Worm (Caenorhabditis elegans) whole organism, early embryonic: ENCODE results near the gene K05D4.9.

Experiments
- ama-1 ChIP-seq: fragments of 150-350 bp; optimal IDR thresholded peaks from 2 replicates; lab custom pipeline; 2014
- ceh-36 ChIP-seq: sonication (generic microtip); optimal IDR thresholded peaks from 2 replicates; lab custom pipeline; 2016; ENCODE audit warnings: missing genetic modification characterization, inconsistent platforms, missing compliant biosample characterization
- tra-4 ChIP-seq: sonication (generic microtip); optimal IDR thresholded peaks from 2 replicates; lab custom pipeline; 2017; ENCODE audit warnings: missing genetic modification characterization, missing compliant biosample characterization

ce11 chrV:16218972-16219757, 47.5 kb upstream of the K05D4.9 start, which contains the start of gene glc-1:
- no peak for TF ChIP-seq tra-4 (tag; lab: Kevin White, UChicago)
- no peak for TF ChIP-seq ceh-36 (tag; lab: Kevin White, UChicago)
- no peak for TF ChIP-seq ama-1 (lab: Kevin White, UChicago)
